Fruit fly (Drosophila melanogaster): ENCODE results near the gene Orct.
A peak's percentile ranks its signal among the peaks of the same experiment; 100 is the strongest.

Gene Orct

DNA sequence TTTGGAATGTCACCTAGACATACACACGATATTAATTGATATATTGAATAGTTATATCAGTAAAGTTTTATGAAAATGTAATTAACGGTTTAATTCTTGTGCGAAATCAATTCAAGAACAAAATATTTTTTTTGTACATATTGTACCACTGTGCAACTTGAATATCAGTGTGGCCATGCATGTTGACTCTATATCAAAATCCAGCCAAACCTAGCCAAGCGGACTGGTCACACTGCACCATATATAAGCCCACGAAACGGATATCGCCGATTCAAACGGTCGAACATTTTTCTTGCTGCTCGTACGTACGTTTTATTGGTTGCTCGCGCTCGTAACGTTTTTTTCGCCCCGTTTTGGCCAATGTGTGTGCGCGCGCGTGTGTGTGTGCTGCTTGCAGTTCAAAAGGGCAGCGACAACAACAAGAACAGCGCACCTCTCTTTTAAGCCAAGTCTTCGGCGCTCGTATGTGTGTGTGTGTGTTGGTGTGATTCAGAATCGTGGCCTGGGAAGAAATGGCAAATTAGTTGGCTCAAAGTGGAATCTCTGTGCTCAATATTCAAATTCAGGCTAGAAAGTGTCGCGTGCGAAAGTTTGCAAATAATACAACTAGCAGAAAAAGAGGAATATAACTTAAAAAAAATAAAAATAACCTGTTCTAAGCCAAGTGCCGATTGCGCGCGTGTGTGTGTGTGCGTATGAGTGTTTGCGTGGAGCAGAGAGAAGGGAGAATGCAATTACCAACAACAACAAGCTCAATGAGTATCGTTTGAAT is 18.9 kb downstream of the Orct start, which contains the start of gene crb (continued):
- TF ChIP-seq Xbp1 (GFP tag; optimal IDR thresholded peaks at IDR 0.05) (peak; percentile 49), Bgb (GFP tag; IDR thresholded peaks at IDR 0.05; ENCODE audit: partially characterized antibody) (peak; percentile 74), Nf-YA (GFP tag; IDR thresholded peaks at IDR 0.05) (peak; percentile 47; the same call in 1 of the 2 replicates), otp (GFP tag; IDR thresholded peaks at IDR 0.05) (peak; percentile 33; the same call in 1 of the 3 replicates), Sry-β (GFP tag; optimal IDR thresholded peaks at IDR 0.05) (no peak), CG17912 (GFP tag; optimal IDR thresholded peaks at IDR 0.05) (peak; percentile 57), MBD-R2 (GFP tag; IDR thresholded peaks at IDR 0.05) (peak; percentile 66), CG5245 (GFP tag; optimal IDR thresholded peaks at IDR 0.05) (no peak), Hr51 (GFP tag; optimal IDR thresholded peaks at IDR 0.05) (peak; percentile 47 to 71), Dbx (GFP tag; IDR thresholded peaks at IDR 0.05) (peak; percentile 68; the same call in 2 of the 3 replicates), CG7357 (GFP tag; IDR thresholded peaks at IDR 0.05) (no peak), CG16779 (GFP tag; IDR thresholded peaks at IDR 0.05) (no peak), CG3281 (GFP tag; optimal IDR thresholded peaks at IDR 0.05) (peak; percentile 43), CG12769 (tag; optimal IDR thresholded peaks at IDR 0.05) (peak; percentile 69), ab (GFP tag; optimal IDR thresholded peaks at IDR 0.05) (no peak), Kr (GFP tag; optimal IDR thresholded peaks at IDR 0.05) (no peak), CG9932 (GFP tag; IDR thresholded peaks at IDR 0.05) (peak; percentile 63; the same call in 1 of the 2 replicates), E2f1 (GFP tag; IDR thresholded peaks at IDR 0.05) (peak; percentile 28; the same call in 1 of the 2 replicates), CG2199 (GFP tag; IDR thresholded peaks at IDR 0.05) (0 out of 3 replicates have a peak, but pooled peaks have one; percentile 56), cas (GFP tag; IDR thresholded peaks at IDR 0.05) (no peak), CG17568 (GFP tag; optimal IDR thresholded peaks at IDR 0.05) (peak; percentile 36), onecut (GFP tag; IDR thresholded peaks at IDR 0.05) (peak; percentile 37), trh (GFP tag; optimal IDR thresholded peaks at IDR 0.05) (no peak), CG11456 (GFP tag; IDR thresholded peaks at IDR 0.05) (0 out of 3 replicates have a peak, but pooled peaks have one; percentile 43), Xrp1 (GFP tag; IDR thresholded peaks at IDR 0.05) (peak; percentile 61), CG4730 (GFP tag; IDR thresholded peaks at IDR 0.05) (no peak), gsb-n (tag; optimal IDR thresholded peaks at IDR 0.05) (peak; percentile 45), nau (GFP tag; optimal IDR thresholded peaks at IDR 0.05) (peak; percentile 12), pho (GFP tag; optimal IDR thresholded peaks at IDR 0.05) (peak; percentile 36), CG6175 (GFP tag; IDR thresholded peaks at IDR 0.05) (no peak), ato (GFP tag; IDR thresholded peaks at IDR 0.05; ENCODE audit: partially characterized antibody) (peak; percentile 56; the same call in 1 of the 2 replicates), D19B (GFP tag; optimal IDR thresholded peaks at IDR 0.05) (no peak), CG34224 (GFP tag; IDR thresholded peaks at IDR 0.05; ENCODE audit: partially characterized antibody) (peak; percentile 64; the same call in 2 of the 3 replicates), pita (GFP tag; optimal IDR thresholded peaks at IDR 0.05) (no peak), mam (GFP tag; optimal IDR thresholded peaks at IDR 0.05) (peak; percentile 43), CG14965 (GFP tag; optimal IDR thresholded peaks at IDR 0.05; ENCODE audit: borderline replicate concordance) (no peak), org-1 (GFP tag; optimal IDR thresholded peaks at IDR 0.05) (peak; percentile 18), Eip74EF (GFP tag; optimal IDR thresholded peaks at IDR 0.05) (peak in 1 of 2 experiments; percentile 39), CG1024 (GFP tag; IDR thresholded peaks at IDR 0.05) (no peak; the same call in 1 of the 2 replicates), CG6689 (GFP tag; IDR thresholded peaks at IDR 0.05) (peak; percentile 38; the same call in 1 of the 2 replicates), Hr78 (GFP tag; optimal IDR thresholded peaks at IDR 0.05) (peak in 1 of 2 experiments; percentile 98), dysf (GFP tag; IDR thresholded peaks at IDR 0.05) (peak; percentile 48; the same call in 2 of the 3 replicates), cwo (GFP tag; optimal IDR thresholded peaks at IDR 0.05) (peak; percentile 28), CG5180 (GFP tag; optimal IDR thresholded peaks at IDR 0.05) (peak; percentile 54), ham (GFP tag; IDR thresholded peaks at IDR 0.05) (no peak), Meics (GFP tag; optimal IDR thresholded peaks at IDR 0.05) (peak; percentile 64), Ptx1 (GFP tag; IDR thresholded peaks at IDR 0.05) (peak; percentile 50), bigmax (GFP tag; optimal IDR thresholded peaks at IDR 0.05) (peak; percentile 5)
